Fruit fly (Drosophila melanogaster): Measurements from ENCODE around the gene Vha68-2.
A peak's percentile ranks its signal among the peaks of the same experiment; 100 is the strongest.

The Vha68-2 gene

dm6 chr2L:13004059-13004870, 30.1 kb downstream of the Vha68-2 start, which contains the start of the genes Vha68-1 and mTor (continued):
- TF ChIP-seq CHES-1-like (GFP tag; optimal IDR thresholded peaks at IDR 0.05) (peak; percentile 61), Hmr (GFP tag; optimal IDR thresholded peaks at IDR 0.05) (no peak), CG8281 (tag; optimal IDR thresholded peaks at IDR 0.05) (no peak), gro (GFP tag; optimal IDR thresholded peaks at IDR 0.05) (no peak), Nf-YB (GFP tag; optimal IDR thresholded peaks at IDR 0.05) (no peak), CrebB (tag; optimal IDR thresholded peaks at IDR 0.05) (no peak), Ets97D (GFP tag; optimal IDR thresholded peaks at IDR 0.05) (peak; percentile 74), CG33213 (GFP tag; optimal IDR thresholded peaks at IDR 0.05) (peak; percentile 50), CG33557 (GFP tag; optimal IDR thresholded peaks at IDR 0.05) (peak; percentile 47), NK7.1 (GFP tag; optimal IDR thresholded peaks at IDR 0.05) (no peak), exex (tag; optimal IDR thresholded peaks at IDR 0.05) (no peak), bab2 (GFP tag; optimal IDR thresholded peaks at IDR 0.05) (peak; percentile 81), ind (GFP tag; optimal IDR thresholded peaks at IDR 0.05) (peak; percentile 84), sens (GFP tag) (peak; percentile 90), CG6272 (GFP tag; IDR thresholded peaks at IDR 0.05) (peak; percentile 80), CG10321 (GFP tag; IDR thresholded peaks at IDR 0.05) (no peak), usp (GFP tag; optimal IDR thresholded peaks at IDR 0.05) (no peak), Mad (GFP tag; optimal IDR thresholded peaks at IDR 0.05) (peak; percentile 53), CG13894 (tag; optimal IDR thresholded peaks at IDR 0.05) (no peak), dysf (GFP tag; IDR thresholded peaks at IDR 0.05) (peak; percentile 86), Blimp-1 (GFP tag; optimal IDR thresholded peaks at IDR 0.05) (no peak), hb (GFP tag; IDR thresholded peaks at IDR 0.05; ENCODE audit: partially characterized antibody) (peak; percentile 84), CG14050 (GFP tag; IDR thresholded peaks at IDR 0.05) (peak; percentile 54; the same call in 2 of the 3 replicates), ci (GFP tag; IDR thresholded peaks at IDR 0.05) (peak; percentile 71), CG17385 (GFP tag; optimal IDR thresholded peaks at IDR 0.05) (no peak), wek (GFP tag; optimal IDR thresholded peaks at IDR 0.05) (no peak), CG11456 (GFP tag; IDR thresholded peaks at IDR 0.05) (peak; percentile 82), Trl (optimal IDR thresholded peaks at IDR 0.05) (no peak), Trl (GFP tag; optimal IDR thresholded peaks at IDR 0.05) (peak; percentile 82), CG2199 (GFP tag; IDR thresholded peaks at IDR 0.05) (no peak), Sin3A (optimal IDR thresholded peaks at IDR 0.05) (peak; percentile 1), Meics (GFP tag; optimal IDR thresholded peaks at IDR 0.05) (peak; percentile 82), hbn (GFP tag; IDR thresholded peaks at IDR 0.05; ENCODE audit: partially characterized antibody) (peak; percentile 70), ERR (GFP tag; optimal IDR thresholded peaks at IDR 0.05) (peak; percentile 31), gcm2 (GFP tag; optimal IDR thresholded peaks at IDR 0.05) (no peak), tup (GFP tag; optimal IDR thresholded peaks at IDR 0.05) (no peak), CG16815 (GFP tag; optimal IDR thresholded peaks at IDR 0.05) (peak; percentile 79), CG18619 (GFP tag; optimal IDR thresholded peaks at IDR 0.05) (peak; percentile 77), CG4820 (GFP tag; optimal IDR thresholded peaks at IDR 0.05) (peak; percentile 64), Deaf1 (tag; optimal IDR thresholded peaks at IDR 0.05) (no peak), E2f1 (GFP tag; IDR thresholded peaks at IDR 0.05) (peak; percentile 79), mld (GFP tag; IDR thresholded peaks at IDR 0.05; ENCODE audit: partially characterized antibody) (peak; percentile 47; the same call in 2 of the 3 replicates), ewg (GFP tag; optimal IDR thresholded peaks at IDR 0.05) (no peak), bcd (GFP tag; optimal IDR thresholded peaks at IDR 0.05) (peak; percentile 83), Poxn (GFP tag; IDR thresholded peaks at IDR 0.05) (no peak), CG13123 (GFP tag; optimal IDR thresholded peaks at IDR 0.05) (no peak), CG4360 (GFP tag; IDR thresholded peaks at IDR 0.05) (no peak), CG13624 (GFP tag; optimal IDR thresholded peaks at IDR 0.05) (no peak), dmrt99B (tag; optimal IDR thresholded peaks at IDR 0.05) (no peak), toy (GFP tag; IDR thresholded peaks at IDR 0.05) (0 out of 2 replicates have a peak, but pooled peaks have one; percentile 46)

All from whole organism, embryonic.